Worm (Caenorhabditis elegans) whole organism, early embryonic: ENCODE data around the gene tat-6.

Experiments used
- ama-1 ChIP-seq: fragments of 150-350 bp; optimal IDR thresholded peaks from 2 replicates; lab custom pipeline; 2014
- ceh-13 ChIP-seq: fragments of 200-800 bp; sonication (Bioruptor generic); optimal IDR thresholded peaks from 2 replicates; lab custom pipeline; 2018; ENCODE audit warnings: mild to moderate bottlenecking, missing genetic modification characterization, missing compliant biosample characterization
- ceh-36 ChIP-seq: sonication (generic microtip); optimal IDR thresholded peaks from 2 replicates; lab custom pipeline; 2016; ENCODE audit warnings: missing genetic modification characterization, inconsistent platforms, missing compliant biosample characterization
- ets-7 ChIP-seq: sonication (generic microtip); optimal IDR thresholded peaks from 2 replicates; lab custom pipeline; 2016; ENCODE audit warnings: missing genotype, missing genetic modification characterization, missing compliant biosample characterization
- hmbx-1 ChIP-seq: sonication (generic microtip); optimal IDR thresholded peaks from 2 replicates; lab custom pipeline; 2016; ENCODE audit warnings: mild to moderate bottlenecking, missing genetic modification characterization, missing compliant biosample characterization

DNA sequence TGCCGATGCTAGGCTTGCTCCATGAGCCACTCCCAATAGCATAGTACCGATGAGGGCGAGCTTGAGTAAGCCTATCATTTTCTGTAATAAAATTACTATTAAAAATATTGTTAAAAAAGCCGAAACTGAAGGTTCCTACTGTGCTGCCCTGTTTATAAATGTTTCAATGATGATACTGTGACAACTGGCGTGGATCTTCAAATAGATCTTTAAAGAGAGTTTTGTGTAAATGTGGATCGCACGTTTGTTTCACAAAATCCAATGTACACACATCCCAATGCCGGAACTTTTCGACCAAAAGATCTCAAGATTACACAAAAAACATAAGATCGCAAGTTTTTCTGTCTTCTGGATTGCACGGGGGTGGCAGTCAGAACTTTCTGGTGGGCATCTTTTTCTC, 36.5 kb downstream of the tat-6 start, which contains the start of gene C36C5.14:
- TF ChIP-seq ceh-13 (GFP tag; lab: Kevin White, UChicago) (no peak), ceh-36 (tag; lab: Kevin White, UChicago) (no peak), hmbx-1 (no peak), ama-1 (no peak), ets-7 (no peak)
